Fruit fly (Drosophila melanogaster) Kc167 (cell line): ENCODE measurements around the gene Gr93d.

ENCODE experiments used
- Myc ChIP-seq: fragments of >200 bp; optimal IDR thresholded peaks from 2 replicates; lab custom pipeline; 2017; ENCODE audit warnings: missing external identifiers
- h ChIP-seq: fragments of >200 bp; optimal IDR thresholded peaks from 3 replicates; lab custom pipeline; 2018; ENCODE audit warnings: missing external identifiers
- insv ChIP-seq: fragments of >200 bp; optimal IDR thresholded peaks from 3 replicates; lab custom pipeline; 2018; ENCODE audit warnings: missing external identifiers
- psq ChIP-seq: fragments of >200 bp; optimal IDR thresholded peaks from 2 replicates; lab custom pipeline; 2017; ENCODE audit warnings: missing external identifiers

DNA sequence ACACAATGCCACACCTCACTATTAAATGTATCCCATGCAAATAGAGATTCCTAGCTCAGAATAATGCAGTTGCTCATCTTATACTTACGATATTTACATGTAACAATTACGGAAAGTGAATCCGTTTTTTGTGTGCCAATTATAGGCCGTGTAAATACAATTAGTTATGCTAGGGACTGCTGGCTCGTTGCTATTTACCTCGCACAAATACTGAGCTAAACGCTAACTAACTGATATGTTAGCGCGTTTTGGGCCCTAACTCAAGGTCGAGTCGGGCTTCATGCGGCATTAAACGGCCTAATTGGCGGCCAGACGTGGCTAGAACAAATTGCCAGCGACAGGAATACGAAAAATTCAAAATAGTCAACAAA lies 10.4 kb upstream of the Gr93d start:
- TF ChIP-seq insv (lab: Kevin White, UChicago) (no peak), h (lab: Kevin White, UChicago) (no peak), Myc (no peak), psq (lab: Kevin White, UChicago) (no peak)
